Worm (Caenorhabditis elegans) whole organism, young adult: ENCODE data around the gene F59A7.14.

Source experiments
- B0019.2 ChIP-seq: fragments of 200-800 bp; sonication (Bioruptor generic); conservative IDR thresholded peaks from 2 replicates; pipeline ENCODE4 v1.3.6; 2022; ENCODE audit warnings: missing genetic modification reagents, missing genetic modification characterization, missing compliant biosample characterization
- B0035.1 ChIP-seq: sonication (generic microtip); optimal IDR thresholded peaks from 2 replicates; lab custom pipeline; 2016; ENCODE audit warnings: missing genetic modification characterization, mild to moderate bottlenecking, missing compliant biosample characterization, missing genotype, missing genetic modification reagents
- B0261.1 ChIP-seq: sonication (generic microtip); optimal IDR thresholded peaks from 2 replicates; lab custom pipeline; 2016; ENCODE audit warnings: mild to moderate bottlenecking, missing genetic modification characterization, moderate library complexity, missing compliant biosample characterization
- C17E4.6 ChIP-seq: fragments of 200-800 bp; sonication (Bioruptor generic); IDR thresholded peaks from 2 replicates; pipeline ENCODE4 v1.3.6; 2022; ENCODE audit warnings: missing genetic modification reagents, missing genetic modification characterization, missing compliant biosample characterization
- D2030.7 ChIP-seq: fragments of 200-800 bp; sonication (Bioruptor generic); IDR thresholded peaks from 2 replicates; pipeline ENCODE4 v1.3.6; 2022; ENCODE audit warnings: missing genetic modification reagents, missing genetic modification characterization, missing compliant biosample characterization
- F10E7.11 ChIP-seq: sonication (generic microtip); optimal IDR thresholded peaks from 2 replicates; lab custom pipeline; 2017; ENCODE audit warnings: mild to moderate bottlenecking, missing genetic modification characterization, moderate library complexity, missing compliant biosample characterization
- F23B12.7 ChIP-seq: sonication (generic microtip); optimal IDR thresholded peaks from 2 replicates; lab custom pipeline; 2017; ENCODE audit warnings: missing genetic modification characterization, mild to moderate bottlenecking, missing compliant biosample characterization, antibody characterized with exemption, moderate library complexity; ENCODE audit not compliant: insufficient read depth
- F52B5.7 ChIP-seq: sonication (generic microtip); optimal IDR thresholded peaks from 2 replicates; lab custom pipeline; 2016; ENCODE audit warnings: mild to moderate bottlenecking, missing genetic modification characterization, missing compliant biosample characterization
- F57A8.1 ChIP-seq: fragments of 200-800 bp; sonication (Bioruptor generic); optimal IDR thresholded peaks from 2 replicates; lab custom pipeline; 2018; ENCODE audit warnings: mild to moderate bottlenecking, missing genetic modification characterization, moderate library complexity, missing compliant biosample characterization
- F57C9.4 ChIP-seq: sonication (generic microtip); optimal IDR thresholded peaks from 2 replicates; lab custom pipeline; 2017; ENCODE audit warnings: mild to moderate bottlenecking, missing genetic modification characterization, missing compliant biosample characterization
- K11D2.4 ChIP-seq: fragments of 200-800 bp; sonication (Bioruptor generic); IDR thresholded peaks from 2 replicates; pipeline ENCODE4 v1.3.6; 2022; ENCODE audit warnings: missing genetic modification reagents, missing genetic modification characterization, missing compliant biosample characterization
- K12H6.12 ChIP-seq: fragments of 200-800 bp; sonication (Bioruptor generic); optimal IDR thresholded peaks from 2 replicates; lab custom pipeline; 2018; ENCODE audit warnings: mild to moderate bottlenecking, missing genetic modification characterization, missing compliant biosample characterization
- Y53G8AR.9 ChIP-seq: fragments of 200-800 bp; sonication (Bioruptor generic); conservative IDR thresholded peaks from 2 replicates; pipeline ENCODE4 v1.3.6; 2022; ENCODE audit warnings: missing genetic modification reagents, missing genetic modification characterization, missing compliant biosample characterization
- Y56A3A.18 ChIP-seq: fragments of 200-800 bp; sonication (Bioruptor generic); IDR thresholded peaks from 2 replicates; pipeline ENCODE4 v1.3.6; 2022; ENCODE audit warnings: missing genetic modification reagents, missing genetic modification characterization, missing compliant biosample characterization
- ZK185.1 ChIP-seq: sonication (generic microtip); optimal IDR thresholded peaks from 2 replicates; lab custom pipeline; 2016; ENCODE audit warnings: mild to moderate bottlenecking, missing genetic modification characterization, missing compliant biosample characterization; ENCODE audit not compliant: poor library complexity, severe bottlenecking
- atf-7 ChIP-seq: sonication (generic microtip); optimal IDR thresholded peaks from 2 replicates; lab custom pipeline; 2017; ENCODE audit warnings: mild to moderate bottlenecking, missing genetic modification characterization, missing compliant biosample characterization
- athp-1 ChIP-seq: sonication (generic microtip); optimal IDR thresholded peaks from 2 replicates; lab custom pipeline; 2017; ENCODE audit warnings: mild to moderate bottlenecking, missing genetic modification characterization, missing compliant biosample characterization
- attf-3 ChIP-seq: fragments of 200-800 bp; sonication (Bioruptor generic); conservative IDR thresholded peaks from 2 replicates; pipeline ENCODE4 v1.3.6; 2022; ENCODE audit warnings: missing genetic modification reagents, missing genetic modification characterization, missing compliant biosample characterization
- bed-1 ChIP-seq: fragments of 200-800 bp; sonication (Bioruptor generic); IDR thresholded peaks from 2 replicates; pipeline ENCODE4 v1.3.6; 2022; ENCODE audit warnings: missing genetic modification reagents, missing genetic modification characterization, missing compliant biosample characterization
- cebp-1 ChIP-seq, 2 experiments: fragments of 200-800 bp in 1 of 2; sonication (Bioruptor generic) in 1 of 2; sonication (generic microtip) in 1 of 2; IDR thresholded peaks in 1 of 2; optimal IDR thresholded peaks in 1 of 2; 2 replicates each; pipeline versions ENCODE4 v1.3.6 to Lab custom; 2017 to 2022; ENCODE audit warnings: missing compliant biosample characterization in 2 of 2, missing genetic modification characterization in 2 of 2, mild to moderate bottlenecking in 1 of 2, missing genetic modification reagents in 1 of 2, moderate library complexity in 1 of 2
- ceh-100 ChIP-seq: fragments of 200-800 bp; sonication (Bioruptor generic); IDR thresholded peaks from 2 replicates; pipeline ENCODE4 v1.3.6; 2022; ENCODE audit warnings: missing genetic modification reagents, missing genetic modification characterization, missing compliant biosample characterization
- ceh-40 ChIP-seq: fragments of 200-800 bp; sonication (Bioruptor generic); IDR thresholded peaks from 2 replicates; pipeline ENCODE4 v1.3.6; 2022; ENCODE audit warnings: missing genetic modification characterization, missing compliant biosample characterization
- chd-7 ChIP-seq: sonication (generic microtip); optimal IDR thresholded peaks from 2 replicates; lab custom pipeline; 2016; ENCODE audit warnings: mild to moderate bottlenecking, missing genetic modification characterization, moderate library complexity, missing compliant biosample characterization
- dpl-1 ChIP-seq: fragments of 150-350 bp; optimal IDR thresholded peaks from 2 replicates; lab custom pipeline; 2014; ENCODE audit warnings: missing biosample characterization, missing genetic modification reagents, missing genetic modification characterization
- efl-1 ChIP-seq: fragments of 150-350 bp; optimal IDR thresholded peaks from 2 replicates; lab custom pipeline; 2014; ENCODE audit warnings: missing biosample characterization, missing genetic modification reagents, missing genetic modification characterization
- egl-18 ChIP-seq: fragments of 200-800 bp; sonication (Bioruptor generic); IDR thresholded peaks from 2 replicates; pipeline ENCODE4 v1.3.6; 2022; ENCODE audit warnings: missing genetic modification reagents, missing genetic modification characterization, missing compliant biosample characterization
- egrh-3 ChIP-seq: fragments of 200-800 bp; sonication (Bioruptor generic); IDR thresholded peaks from 2 replicates; pipeline ENCODE4 v1.3.6; 2022; ENCODE audit warnings: missing genetic modification reagents, missing genetic modification characterization, missing compliant biosample characterization
- ets-4 ChIP-seq: fragments of 200-800 bp; sonication (Bioruptor generic); optimal IDR thresholded peaks from 2 replicates; lab custom pipeline; 2018; ENCODE audit warnings: mild to moderate bottlenecking, missing genetic modification characterization, missing compliant biosample characterization
- hsf-1 ChIP-seq: fragments of 200-800 bp; sonication (Bioruptor generic); IDR thresholded peaks from 2 replicates; pipeline ENCODE4 v1.3.6; 2022; ENCODE audit warnings: missing genetic modification reagents, missing genetic modification characterization, missing compliant biosample characterization
- let-607 ChIP-seq, 2 experiments: fragments of 200-800 bp in 1 of 2; sonication (Bioruptor generic) in 1 of 2; sonication (generic microtip) in 1 of 2; optimal IDR thresholded peaks; 2 replicates each; lab custom pipeline; 2016 to 2018; ENCODE audit warnings: mild to moderate bottlenecking in 2 of 2, missing compliant biosample characterization in 2 of 2, missing genetic modification characterization in 2 of 2, moderate library complexity in 2 of 2, missing genotype in 1 of 2
- lin-40 ChIP-seq: sonication (generic microtip); optimal IDR thresholded peaks from 2 replicates; lab custom pipeline; 2016; ENCODE audit warnings: missing genetic modification characterization, mild to moderate bottlenecking, missing compliant biosample characterization, missing genotype, missing genetic modification reagents
- madf-10 ChIP-seq: sonication (generic microtip); optimal IDR thresholded peaks from 2 replicates; lab custom pipeline; 2016; ENCODE audit warnings: mild to moderate bottlenecking, missing genetic modification characterization, missing compliant biosample characterization
- madf-3 ChIP-seq: fragments of 200-800 bp; sonication (Bioruptor generic); IDR thresholded peaks from 2 replicates; pipeline ENCODE4 v1.3.6; 2022; ENCODE audit warnings: missing genetic modification reagents, missing genetic modification characterization, missing compliant biosample characterization
- mcd-1 ChIP-seq: fragments of 200-800 bp; sonication (Bioruptor generic); IDR thresholded peaks from 2 replicates; pipeline ENCODE4 v1.3.6; 2022; ENCODE audit warnings: missing genetic modification reagents, missing genetic modification characterization, missing compliant biosample characterization
- mes-4 ChIP-seq: sonication (generic microtip); optimal IDR thresholded peaks from 2 replicates; lab custom pipeline; 2016; ENCODE audit warnings: missing genotype, missing genetic modification characterization, missing compliant biosample characterization
- nfya-2 ChIP-seq: fragments of 200-800 bp; sonication (Bioruptor generic); IDR thresholded peaks from 2 replicates; pipeline ENCODE4 v1.3.6; 2022; ENCODE audit warnings: missing genetic modification reagents, missing genetic modification characterization, missing compliant biosample characterization
- nhr-90 ChIP-seq: sonication (generic microtip); optimal IDR thresholded peaks from 2 replicates; lab custom pipeline; 2016; ENCODE audit warnings: missing genotype, mild to moderate bottlenecking, missing genetic modification characterization, missing compliant biosample characterization
- rcor-1 ChIP-seq: fragments of 200-800 bp; sonication (Bioruptor generic); IDR thresholded peaks from 2 replicates; pipeline ENCODE4 v1.3.6; 2022; ENCODE audit warnings: missing genetic modification reagents, missing genetic modification characterization, missing compliant biosample characterization
- sea-2 ChIP-seq: fragments of 200-800 bp; sonication (Bioruptor generic); IDR thresholded peaks from 2 replicates; pipeline ENCODE4 v1.3.6; 2022; ENCODE audit warnings: missing genetic modification characterization, missing compliant biosample characterization
- snpc-1.1 ChIP-seq: sonication (generic microtip); optimal IDR thresholded peaks from 2 replicates; lab custom pipeline; 2017; ENCODE audit warnings: missing genetic modification characterization, mild to moderate bottlenecking, missing compliant biosample characterization, antibody characterized with exemption, moderate library complexity, missing genotype, missing genetic modification reagents; ENCODE audit not compliant: insufficient read depth
- somi-1 ChIP-seq: fragments of 200-800 bp; sonication (Bioruptor generic); optimal IDR thresholded peaks from 2 replicates; lab custom pipeline; 2018; ENCODE audit warnings: mild to moderate bottlenecking, missing genetic modification characterization, missing compliant biosample characterization
- unc-130 ChIP-seq: sonication (generic microtip); optimal IDR thresholded peaks from 2 replicates; lab custom pipeline; 2016; ENCODE audit warnings: missing genetic modification reagents, missing genetic modification characterization, missing compliant biosample characterization
- unc-62 ChIP-seq: fragments of 150-350 bp; optimal IDR thresholded peaks from 2 replicates; lab custom pipeline; 2014; ENCODE audit warnings: missing biosample characterization, missing genetic modification reagents, missing genetic modification characterization
- zfh-2 ChIP-seq: fragments of 200-800 bp; sonication (Bioruptor generic); conservative IDR thresholded peaks from 2 replicates; pipeline ENCODE4 v1.3.6; 2022; ENCODE audit warnings: missing genetic modification reagents, missing genetic modification characterization, missing compliant biosample characterization
- zim-3 ChIP-seq: sonication (generic microtip); optimal IDR thresholded peaks from 2 replicates; lab custom pipeline; 2017; ENCODE audit warnings: mild to moderate bottlenecking, missing genetic modification characterization, moderate library complexity, missing compliant biosample characterization
- ztf-18 ChIP-seq: sonication (generic microtip); optimal IDR thresholded peaks from 2 replicates; lab custom pipeline; 2016; ENCODE audit warnings: missing genotype, mild to moderate bottlenecking, missing genetic modification characterization, missing compliant biosample characterization
- ztf-28 ChIP-seq: fragments of 200-800 bp; sonication (Bioruptor generic); IDR thresholded peaks from 2 replicates; pipeline ENCODE4 v1.3.6; 2022; ENCODE audit warnings: missing genetic modification reagents, missing genetic modification characterization, missing compliant biosample characterization
- ztf-3 ChIP-seq: fragments of 200-800 bp; sonication (Bioruptor generic); optimal IDR thresholded peaks from 2 replicates; lab custom pipeline; 2018; ENCODE audit warnings: mild to moderate bottlenecking, missing genetic modification characterization, missing compliant biosample characterization

The F59A7.14 gene

ce11 chrV:2008412-2008811 is 10.4 kb upstream of the F59A7.14 start (continued):
- TF ChIP-seq mcd-1 (GFP tag; lab: Robert Waterston, UW) (peak; percentile 86), B0035.1 (tag; lab: Kevin White, UChicago) (no peak), F57C9.4 (tag; lab: Kevin White, UChicago) (no peak), attf-3 (peak; percentile 74), egl-18 (GFP tag; lab: Robert Waterston, UW) (no peak), K12H6.12 (tag; lab: Kevin White, UChicago) (no peak), ztf-28 (GFP tag; lab: Robert Waterston, UW) (peak; percentile 84; the same call in 1 of the 2 replicates), cebp-1 (GFP tag; IDR thresholded peaks at IDR 0.05; lab: Robert Waterston, UW) (peak; percentile 44; the same call in 1 of the 2 replicates), cebp-1 (tag; optimal IDR thresholded peaks at IDR 0.05; lab: Kevin White, UChicago) (peak; percentile 35), ztf-18 (peak; percentile 36), ceh-100 (peak; percentile 56; the same call in 1 of the 2 replicates), atf-7 (no peak), lin-40 (tag; lab: Kevin White, UChicago) (no peak), mes-4 (tag; lab: Kevin White, UChicago) (no peak), F52B5.7 (tag; lab: Kevin White, UChicago) (no peak), Y53G8AR.9 (GFP tag; lab: Robert Waterston, UW) (0 out of 2 replicates have a peak, but pooled peaks have one; percentile 46), bed-1 (GFP tag; lab: Robert Waterston, UW) (no peak), efl-1 (GFP tag; lab: Kevin White, UChicago) (peak; percentile 58), unc-62 (GFP tag; lab: Kevin White, UChicago) (no peak), nfya-2 (GFP tag; lab: Robert Waterston, UW) (no peak), somi-1 (GFP tag; lab: Kevin White, UChicago) (no peak), F57A8.1 (no peak), K11D2.4 (GFP tag; lab: Robert Waterston, UW) (no peak), let-607 (tag; optimal IDR thresholded peaks at IDR 0.05; lab: Kevin White, UChicago) (peak; percentile 44 to 87), C17E4.6 (GFP tag; lab: Robert Waterston, UW) (no peak), zfh-2 (GFP tag; lab: Robert Waterston, UW) (no peak), ets-4 (GFP tag; lab: Kevin White, UChicago) (no peak), Y56A3A.18 (no peak), B0019.2 (GFP tag; lab: Robert Waterston, UW) (peak; percentile 81), D2030.7 (GFP tag; lab: Robert Waterston, UW) (peak; percentile 90), athp-1 (tag; lab: Kevin White, UChicago) (peak; percentile 68), snpc-1.1 (no peak), F10E7.11 (no peak), B0261.1 (no peak), rcor-1 (GFP tag; lab: Robert Waterston, UW) (peak; percentile 87), unc-130 (GFP tag; lab: Kevin White, UChicago) (peak; percentile 87), egrh-3 (GFP tag; lab: Robert Waterston, UW) (peak; percentile 42; the same call in 1 of the 2 replicates), hsf-1 (no peak), ZK185.1 (tag; lab: Kevin White, UChicago) (no peak), madf-3 (GFP tag; lab: Robert Waterston, UW) (0 out of 2 replicates have a peak, but pooled peaks have one; percentile 35), nhr-90 (tag; lab: Kevin White, UChicago) (peak; percentile 0), ceh-40 (GFP tag; lab: Robert Waterston, UW) (no peak), sea-2 (GFP tag; lab: Robert Waterston, UW) (no peak), madf-10 (tag; lab: Kevin White, UChicago) (peak; percentile 57), F23B12.7 (tag; lab: Kevin White, UChicago) (no peak), chd-7 (tag; lab: Kevin White, UChicago) (no peak), zim-3 (tag; lab: Kevin White, UChicago) (no peak), dpl-1 (peak; percentile 62), ztf-3 (GFP tag; lab: Kevin White, UChicago) (no peak)
